Fruit fly (Drosophila melanogaster): Measurements from ENCODE around the gene Pdhb.

DNA sequence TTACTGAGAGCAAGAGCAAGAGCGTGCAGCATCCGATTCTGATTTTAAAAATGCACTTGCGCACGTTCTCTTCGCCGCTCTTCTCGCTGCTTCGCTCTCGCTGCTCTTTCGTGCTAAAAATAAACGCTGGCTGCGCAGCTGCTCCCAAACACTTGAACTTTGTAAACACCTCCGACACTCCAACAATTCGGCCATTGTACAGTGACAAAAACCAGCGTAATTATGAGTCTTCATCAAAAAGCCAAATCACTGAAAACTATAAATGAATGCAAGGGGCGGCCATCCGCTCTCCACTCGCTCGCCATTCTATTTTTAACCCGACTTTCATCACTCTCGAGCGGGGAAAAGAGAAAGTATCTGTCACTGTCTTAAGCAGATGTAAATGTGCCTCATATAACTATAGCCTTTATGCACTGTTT is 48.2 kb upstream of the Pdhb start:
- no peak for TF ChIP-seq CG8478 (optimal IDR thresholded peaks at IDR 0.05)
- no peak for TF ChIP-seq CTCF (optimal IDR thresholded peaks at IDR 0.05)
